Fruit fly (Drosophila melanogaster) whole organism, embryonic: ENCODE results near the gene Ns4.

Source experiments
- Adf1 ChIP-seq: fragments of 200-800 bp; sonication (Bioruptor generic); IDR thresholded peaks from 2 replicates; pipeline ENCODE4 v1.3.6; 2022; ENCODE audit warnings: missing biosample characterization, missing genetic modification characterization
- Atf3 ChIP-seq: fragments of 200-800 bp; sonication (Bioruptor generic); optimal IDR thresholded peaks from 3 replicates; lab custom pipeline; 2016; ENCODE audit warnings: missing biosample characterization, missing genetic modification characterization
- Atf6 ChIP-seq: fragments of 200-800 bp; sonication (Bioruptor generic); IDR thresholded peaks from 2 replicates; pipeline ENCODE4 v1.3.6; 2022; ENCODE audit warnings: missing biosample characterization, missing genetic modification characterization
- Blimp-1 ChIP-seq: fragments of 200-800 bp; sonication (Bioruptor generic); optimal IDR thresholded peaks from 3 replicates; lab custom pipeline; 2018; ENCODE audit warnings: missing biosample characterization, missing genetic modification characterization, mild to moderate bottlenecking, moderate library complexity, missing genetic modification reagents
- CG11456 ChIP-seq: fragments of 200-800 bp; sonication (Bioruptor generic); IDR thresholded peaks from 3 replicates; pipeline ENCODE4 v1.3.6; 2022; ENCODE audit warnings: missing biosample characterization, missing genetic modification characterization
- CG11560 ChIP-seq: fragments of 200-800 bp; sonication (Bioruptor generic); IDR thresholded peaks from 3 replicates; pipeline ENCODE4 v1.3.6; 2022; ENCODE audit warnings: missing biosample characterization, missing genetic modification characterization
- CG12659 ChIP-seq: fragments of 200-800 bp; sonication (Bioruptor generic); optimal IDR thresholded peaks from 3 replicates; lab custom pipeline; 2017; ENCODE audit warnings: mild to moderate bottlenecking, missing biosample characterization, missing genetic modification reagents, missing genetic modification characterization
- CG13296 ChIP-seq: fragments of 200-800 bp; sonication (Bioruptor generic); optimal IDR thresholded peaks from 3 replicates; lab custom pipeline; 2018; ENCODE audit warnings: missing biosample characterization, mild to moderate bottlenecking, missing genetic modification characterization
- CG14441 ChIP-seq: fragments of 200-800 bp; sonication (Bioruptor generic); IDR thresholded peaks from 2 replicates; pipeline ENCODE4 v1.3.6; 2022; ENCODE audit warnings: missing biosample characterization, missing genetic modification characterization
- CG1602 ChIP-seq: fragments of 200-800 bp; sonication (Bioruptor generic); optimal IDR thresholded peaks from 3 replicates; lab custom pipeline; 2016; ENCODE audit warnings: missing biosample characterization, missing genetic modification characterization
- CG17328 ChIP-seq: fragments of 200-800 bp; sonication (Bioruptor generic); IDR thresholded peaks from 2 replicates; pipeline ENCODE4 v1.3.6; 2022; ENCODE audit warnings: missing biosample characterization, missing genetic modification characterization
- CG18476 ChIP-seq: fragments of 200-800 bp; sonication (Bioruptor generic); optimal IDR thresholded peaks from 2 replicates; lab custom pipeline; 2016; ENCODE audit warnings: missing biosample characterization, mild to moderate bottlenecking, missing genetic modification characterization
- CG18599 ChIP-seq: fragments of 200-800 bp; sonication (Bioruptor generic); optimal IDR thresholded peaks from 3 replicates; lab custom pipeline; 2017; ENCODE audit warnings: missing biosample characterization, missing genetic modification characterization, mild to moderate bottlenecking, moderate library complexity, missing genetic modification reagents
- CG2678 ChIP-seq: fragments of 200-800 bp; sonication (Bioruptor generic); optimal IDR thresholded peaks from 3 replicates; lab custom pipeline; 2019; ENCODE audit warnings: missing biosample characterization, mild to moderate bottlenecking, missing genetic modification characterization, moderate library complexity
- CG34224 ChIP-seq: fragments of 200-800 bp; sonication (Bioruptor generic); IDR thresholded peaks from 3 replicates; pipeline ENCODE4 v1.3.6; 2022; ENCODE audit warnings: missing biosample characterization, missing genetic modification characterization; ENCODE audit not compliant: partially characterized antibody
- CG3838 ChIP-seq: fragments of 200-800 bp; sonication (Bioruptor generic); optimal IDR thresholded peaks from 3 replicates; lab custom pipeline; 2016; ENCODE audit warnings: missing biosample characterization, missing genetic modification characterization
- CG6689 ChIP-seq: fragments of 200-800 bp; sonication (Bioruptor generic); IDR thresholded peaks from 2 replicates; pipeline ENCODE4 v1.3.6; 2022; ENCODE audit warnings: missing biosample characterization, missing genetic modification characterization
- CG6791 ChIP-seq: fragments of 200-800 bp; sonication (Bioruptor generic); IDR thresholded peaks from 3 replicates; pipeline ENCODE4 v1.3.6; 2022; ENCODE audit warnings: missing biosample characterization, missing genetic modification characterization; ENCODE audit not compliant: partially characterized antibody
- CG9437 ChIP-seq: fragments of 200-800 bp; sonication (Bioruptor generic); optimal IDR thresholded peaks from 2 replicates; lab custom pipeline; 2018; ENCODE audit warnings: missing biosample characterization, mild to moderate bottlenecking, missing genetic modification characterization
- CrebB ChIP-seq: fragments of 200-800 bp; sonication (Bioruptor generic); optimal IDR thresholded peaks from 3 replicates; lab custom pipeline; 2018; ENCODE audit warnings: missing biosample characterization, mild to moderate bottlenecking, missing genetic modification characterization
- Dbx ChIP-seq: fragments of 200-800 bp; sonication (Bioruptor generic); IDR thresholded peaks from 3 replicates; pipeline ENCODE4 v1.3.6; 2022; ENCODE audit warnings: missing biosample characterization, missing genetic modification characterization
- HLH54F ChIP-seq: fragments of 200-800 bp; sonication (Bioruptor generic); optimal IDR thresholded peaks from 3 replicates; lab custom pipeline; 2016; ENCODE audit warnings: missing biosample characterization, missing genetic modification characterization
- HLHmδ ChIP-seq: fragments of 200-800 bp; sonication (Bioruptor generic); optimal IDR thresholded peaks from 2 replicates; lab custom pipeline; 2018; ENCODE audit warnings: missing biosample characterization, mild to moderate bottlenecking, missing genetic modification characterization, moderate library complexity
- HmgZ ChIP-seq: fragments of 200-800 bp; sonication (Bioruptor generic); optimal IDR thresholded peaks from 2 replicates; lab custom pipeline; 2018; ENCODE audit warnings: missing biosample characterization, mild to moderate bottlenecking, missing genetic modification characterization
- Hr3 ChIP-seq: fragments of 200-800 bp; sonication (Bioruptor generic); optimal IDR thresholded peaks from 3 replicates; lab custom pipeline; 2016; ENCODE audit warnings: missing biosample characterization, missing genetic modification characterization
- Mes4 ChIP-seq: fragments of 200-800 bp; sonication (Bioruptor generic); optimal IDR thresholded peaks from 2 replicates; lab custom pipeline; 2016; ENCODE audit warnings: missing biosample characterization, missing genetic modification characterization
- NFAT ChIP-seq: fragments of 200-800 bp; sonication (Bioruptor generic); IDR thresholded peaks from 2 replicates; pipeline ENCODE4 v1.3.6; 2022; ENCODE audit warnings: missing biosample characterization, missing genetic modification characterization
- Pdp1 ChIP-seq, 2 experiments: fragments of 200-800 bp; sonication (Bioruptor generic); optimal IDR thresholded peaks; 3 replicates each; lab custom pipeline; 2016; ENCODE audit warnings: missing biosample characterization in 2 of 2, missing genetic modification characterization in 2 of 2, mild to moderate bottlenecking in 1 of 2, moderate library complexity in 1 of 2
- Trl ChIP-seq, 3 experiments: fragments of >200 bp in 2 of 3; fragments of 200-800 bp in 1 of 3; sonication (Bioruptor generic) in 1 of 3; optimal IDR thresholded peaks; 2 replicates in 1 of 3; 3 replicates in 2 of 3; lab custom pipeline; 2016 to 2017; ENCODE audit warnings: missing biosample characterization in 1 of 3, missing genetic modification characterization in 1 of 3
- aop ChIP-seq: fragments of 200-800 bp; sonication (Bioruptor generic); IDR thresholded peaks from 2 replicates; pipeline ENCODE4 v1.3.6; 2022; ENCODE audit warnings: missing biosample characterization, missing genetic modification characterization
- da ChIP-seq: fragments of 200-800 bp; sonication (Bioruptor generic); optimal IDR thresholded peaks from 2 replicates; lab custom pipeline; 2016; ENCODE audit warnings: missing biosample characterization, missing genetic modification characterization
- dysf ChIP-seq: fragments of 200-800 bp; sonication (Bioruptor generic); IDR thresholded peaks from 3 replicates; pipeline ENCODE4 v1.3.6; 2022; ENCODE audit warnings: missing biosample characterization, missing genetic modification characterization
- gcm2 ChIP-seq: fragments of 200-800 bp; sonication (Bioruptor generic); optimal IDR thresholded peaks from 2 replicates; lab custom pipeline; 2016; ENCODE audit warnings: missing biosample characterization, missing genetic modification characterization
- hkb ChIP-seq, 2 experiments: fragments of 200-800 bp in 1 of 2; fragments of >200 bp in 1 of 2; sonication (Bioruptor generic) in 1 of 2; IDR thresholded peaks in 1 of 2; optimal IDR thresholded peaks in 1 of 2; 2 replicates each; pipeline versions ENCODE4 v1.3.6 to Lab custom; 2017 to 2022; ENCODE audit warnings: missing biosample characterization in 1 of 2, missing genetic modification characterization in 1 of 2
- jing ChIP-seq: fragments of 200-800 bp; sonication (Bioruptor generic); optimal IDR thresholded peaks from 2 replicates; lab custom pipeline; 2018; ENCODE audit warnings: missing biosample characterization, mild to moderate bottlenecking, missing genetic modification characterization
- jumu ChIP-seq: fragments of 200-800 bp; sonication (Bioruptor generic); optimal IDR thresholded peaks from 3 replicates; lab custom pipeline; 2016; ENCODE audit warnings: missing biosample characterization, missing genetic modification characterization
- lab ChIP-seq: fragments of 200-800 bp; sonication (Bioruptor generic); optimal IDR thresholded peaks from 3 replicates; lab custom pipeline; 2017; ENCODE audit warnings: missing biosample characterization, missing genetic modification characterization, mild to moderate bottlenecking, moderate library complexity, missing genetic modification reagents
- luna ChIP-seq: fragments of 200-800 bp; sonication (Bioruptor generic); optimal IDR thresholded peaks from 2 replicates; lab custom pipeline; 2016; ENCODE audit warnings: missing biosample characterization, missing genetic modification characterization
- ro ChIP-seq: fragments of 200-800 bp; sonication (Bioruptor generic); IDR thresholded peaks from 2 replicates; pipeline ENCODE4 v1.3.6; 2022; ENCODE audit warnings: missing biosample characterization, missing genetic modification characterization
- scrt ChIP-seq: fragments of 200-800 bp; sonication (Bioruptor generic); optimal IDR thresholded peaks from 2 replicates; lab custom pipeline; 2018; ENCODE audit warnings: missing biosample characterization, mild to moderate bottlenecking, missing genetic modification characterization, moderate library complexity
- sens ChIP-seq: fragments of 200-800 bp; sonication (Bioruptor generic); peaks from one replicate; lab custom pipeline; 2016; ENCODE audit warnings: missing biosample characterization, missing genetic modification characterization
- sima ChIP-seq: fragments of 200-800 bp; sonication (Bioruptor generic); optimal IDR thresholded peaks from 2 replicates; lab custom pipeline; 2016; ENCODE audit warnings: missing biosample characterization, missing genetic modification characterization
- slbo ChIP-seq: fragments of 200-800 bp; sonication (Bioruptor generic); IDR thresholded peaks from 2 replicates; pipeline ENCODE4 v1.3.6; 2022; ENCODE audit warnings: missing biosample characterization, missing genetic modification characterization
- sob ChIP-seq: fragments of 200-800 bp; sonication (Bioruptor generic); IDR thresholded peaks from 2 replicates; pipeline ENCODE4 v1.3.6; 2022; ENCODE audit warnings: missing biosample characterization, missing genetic modification characterization
- tap ChIP-seq: fragments of 200-800 bp; optimal IDR thresholded peaks from 3 replicates; lab custom pipeline; 2019; ENCODE audit warnings: missing biosample characterization, mild to moderate bottlenecking, missing genetic modification characterization, moderate library complexity
- tin ChIP-seq: fragments of 200-800 bp; sonication (Bioruptor generic); optimal IDR thresholded peaks from 3 replicates; lab custom pipeline; 2016; ENCODE audit warnings: missing biosample characterization, missing genetic modification characterization
- twi ChIP-seq: fragments of 200-800 bp; optimal IDR thresholded peaks from 2 replicates; lab custom pipeline; 2019; ENCODE audit warnings: missing biosample characterization, mild to moderate bottlenecking, missing genetic modification characterization, moderate library complexity
- zfh2 ChIP-seq: fragments of 200-800 bp; sonication (Bioruptor generic); optimal IDR thresholded peaks from 2 replicates; lab custom pipeline; 2016; ENCODE audit warnings: missing biosample characterization, missing genetic modification characterization

The Ns4 gene

DNA sequence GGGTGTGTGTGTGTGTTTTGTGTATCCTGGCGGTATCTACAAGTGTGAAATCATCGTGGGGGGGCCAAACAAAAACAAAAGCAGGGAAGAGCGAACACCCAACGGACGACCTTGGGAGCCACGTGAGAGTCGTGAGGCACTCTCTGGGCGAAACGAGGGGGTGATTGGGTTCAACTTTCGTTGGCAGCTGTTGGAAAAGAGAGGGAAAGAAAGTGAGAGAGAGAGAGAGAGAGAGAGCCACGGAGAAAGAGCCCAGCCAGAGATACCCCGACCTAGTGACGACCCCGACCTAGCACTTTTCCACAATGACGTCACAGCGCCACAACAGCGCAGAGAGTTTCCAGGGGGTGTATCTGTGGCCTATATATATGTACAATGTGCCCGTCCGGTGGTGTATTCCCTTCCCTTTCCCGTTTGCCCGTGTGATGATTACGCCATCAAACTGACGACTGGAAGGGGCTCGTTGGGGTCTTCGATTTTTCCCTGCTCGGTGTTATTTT lies 46.4 kb upstream of the Ns4 start (continued):
- TF ChIP-seq sob (GFP tag; lab: Robert Waterston, UW) (no peak), CG1602 (GFP tag; lab: Kevin White, UChicago) (no peak), CG6689 (GFP tag; lab: Robert Waterston, UW) (no peak), tap (tag; lab: Kevin White, UChicago) (no peak), CG11560 (tag; lab: Robert Waterston, UW) (no peak), Trl (optimal IDR thresholded peaks at IDR 0.05; lab: Kevin White, UChicago) (peak; percentile 69 to 83), Trl (GFP tag; optimal IDR thresholded peaks at IDR 0.05; lab: Kevin White, UChicago) (no peak), HLHmδ (no peak), jumu (GFP tag; lab: Kevin White, UChicago) (no peak), tin (GFP tag; lab: Kevin White, UChicago) (no peak), Blimp-1 (GFP tag; lab: Kevin White, UChicago) (no peak), sens (GFP tag; lab: Kevin White, UChicago) (peak; percentile 41), HLH54F (no peak), gcm2 (GFP tag; lab: Kevin White, UChicago) (no peak), aop (no peak), ro (GFP tag; lab: Robert Waterston, UW) (no peak), CG18476 (GFP tag; lab: Kevin White, UChicago) (no peak), HmgZ (tag; lab: Kevin White, UChicago) (no peak), luna (no peak), Atf6 (GFP tag; lab: Robert Waterston, UW) (no peak), da (GFP tag; lab: Kevin White, UChicago) (no peak), CG17328 (no peak), sima (GFP tag; lab: Kevin White, UChicago) (no peak), CG2678 (no peak), zfh2 (GFP tag; lab: Kevin White, UChicago) (no peak), NFAT (GFP tag; lab: Robert Waterston, UW) (no peak), Dbx (GFP tag; lab: Robert Waterston, UW) (no peak), CG3838 (GFP tag; lab: Kevin White, UChicago) (no peak), Pdp1 (GFP tag; optimal IDR thresholded peaks at IDR 0.05; lab: Kevin White, UChicago) (peak in 1 of 2 experiments; percentile 54), CG12659 (GFP tag; lab: Kevin White, UChicago) (no peak), CG6791 (GFP tag; lab: Robert Waterston, UW) (no peak)

DNA sequence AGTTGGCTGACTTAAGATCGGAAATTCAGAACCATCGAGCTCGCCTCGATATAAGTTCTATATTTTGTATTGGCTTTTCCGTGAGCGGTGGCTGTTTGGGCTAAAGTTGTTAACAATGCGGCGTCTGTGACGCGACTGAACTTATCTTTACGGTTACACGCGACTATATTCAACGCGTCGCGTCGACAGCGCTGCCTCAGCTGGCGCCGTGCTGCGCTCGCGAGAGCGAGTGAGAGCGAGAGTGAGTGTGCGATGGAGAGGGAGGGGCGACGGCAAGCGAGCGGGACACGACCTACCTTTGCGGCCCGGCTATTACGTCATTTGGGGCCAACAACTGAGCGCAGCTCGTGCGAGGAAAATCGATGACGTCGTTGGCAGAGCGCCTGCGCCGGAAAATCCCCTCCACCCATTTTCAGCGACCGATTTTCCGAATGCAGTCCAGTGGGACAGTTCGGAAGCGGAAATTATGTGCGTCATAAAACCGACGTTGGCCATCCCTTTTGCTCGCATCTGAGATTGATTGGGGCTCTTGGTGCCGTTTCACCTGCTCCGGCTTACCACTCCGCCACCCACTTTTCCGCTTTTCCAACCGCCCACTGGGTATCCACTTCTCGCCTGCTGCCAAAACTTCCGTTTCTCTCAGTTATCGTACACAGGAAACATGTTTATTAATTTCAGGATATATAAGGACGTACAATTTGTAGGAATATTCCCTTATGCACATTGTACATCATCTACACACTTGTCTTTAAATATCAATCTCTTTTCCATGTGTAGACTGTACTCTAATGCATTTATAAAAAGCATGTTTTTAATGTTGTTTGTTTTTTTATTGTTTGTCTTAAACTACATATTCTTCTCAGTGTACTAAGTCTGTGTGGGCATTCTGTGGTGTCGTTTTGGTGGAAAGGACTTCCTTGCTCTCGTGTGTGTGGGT lies 37.5 kb upstream of the Ns4 start, which contains the start of gene Hr38:
Gene Hr38, minus strand, starts transcription at position 121 of the 937 bp plus-strand sequence.
- TF ChIP-seq CG18599 (GFP tag; lab: Kevin White, UChicago): peak; percentile 92
- TF ChIP-seq Mes4 (GFP tag; lab: Kevin White, UChicago): no peak
- TF ChIP-seq hkb (optimal IDR thresholded peaks at IDR 0.05; lab: Kevin White, UChicago): no peak
- peak; percentile 51; the same call in 1 of the 2 replicates for TF ChIP-seq hkb (GFP tag; IDR thresholded peaks at IDR 0.05; lab: Robert Waterston, UW)
- TF ChIP-seq CG11456 (GFP tag; lab: Robert Waterston, UW): no peak
- peak; percentile 99 for TF ChIP-seq Adf1
- TF ChIP-seq Atf3 (GFP tag; lab: Kevin White, UChicago): peak; percentile 32
- no peak for TF ChIP-seq CG3838 (GFP tag; lab: Kevin White, UChicago)
- peak; percentile 72 for TF ChIP-seq slbo
- TF ChIP-seq jing (GFP tag; lab: Kevin White, UChicago): peak; percentile 18
- peak; percentile 25; the same call in 1 of the 3 replicates for TF ChIP-seq dysf
- TF ChIP-seq scrt: peak; percentile 69
- TF ChIP-seq CrebB: peak; percentile 12
- TF ChIP-seq CG14441 (GFP tag; lab: Robert Waterston, UW): no peak
- peak; percentile 66; the same call in 2 of the 3 replicates for TF ChIP-seq CG34224 (GFP tag; lab: Robert Waterston, UW)
- peak; percentile 50 for TF ChIP-seq CG13296 (GFP tag; lab: Kevin White, UChicago)
- peak; percentile 38 for TF ChIP-seq Hr3
- TF ChIP-seq lab (GFP tag; lab: Kevin White, UChicago): peak; percentile 83
- TF ChIP-seq twi (tag; lab: Kevin White, UChicago): no peak
- peak; percentile 7 for TF ChIP-seq CG9437 (GFP tag; lab: Kevin White, UChicago)
